Fruit fly (Drosophila melanogaster) whole organism, embryonic: ENCODE results near the gene LpR2.

ENCODE experiments used
- CG13287 ChIP-seq: fragments of 200-800 bp; sonication (Bioruptor generic); IDR thresholded peaks from 2 replicates; pipeline ENCODE4 v1.3.6; 2022; ENCODE audit warnings: missing biosample characterization, missing genetic modification characterization; ENCODE audit not compliant: partially characterized antibody
- CG1529 ChIP-seq: fragments of 200-800 bp; sonication (Bioruptor generic); optimal IDR thresholded peaks from 3 replicates; lab custom pipeline; 2018; ENCODE audit warnings: missing biosample characterization, missing genetic modification characterization
- CG16779 ChIP-seq: fragments of 200-800 bp; sonication (Bioruptor generic); IDR thresholded peaks from 2 replicates; pipeline ENCODE4 v1.3.6; 2022; ENCODE audit warnings: missing biosample characterization, missing genetic modification characterization
- CG18599 ChIP-seq: fragments of 200-800 bp; sonication (Bioruptor generic); optimal IDR thresholded peaks from 3 replicates; lab custom pipeline; 2017; ENCODE audit warnings: missing biosample characterization, missing genetic modification characterization, mild to moderate bottlenecking, moderate library complexity, missing genetic modification reagents
- CG8359 ChIP-seq: fragments of 200-800 bp; sonication (Bioruptor generic); optimal IDR thresholded peaks from 2 replicates; lab custom pipeline; 2017; ENCODE audit warnings: missing biosample characterization, mild to moderate bottlenecking, missing genetic modification characterization, borderline replicate concordance
- HHEX ChIP-seq: fragments of 200-800 bp; sonication (Bioruptor generic); optimal IDR thresholded peaks from 3 replicates; lab custom pipeline; 2017; ENCODE audit warnings: missing biosample characterization, mild to moderate bottlenecking, missing genetic modification characterization, missing genetic modification reagents
- Six4 ChIP-seq: fragments of 200-800 bp; sonication (Bioruptor generic); optimal IDR thresholded peaks from 2 replicates; lab custom pipeline; 2016; ENCODE audit warnings: missing biosample characterization, missing genetic modification characterization
- gsb ChIP-seq: fragments of 200-800 bp; sonication (Bioruptor generic); IDR thresholded peaks from 2 replicates; pipeline ENCODE4 v1.3.6; 2022; ENCODE audit warnings: missing biosample characterization, missing genetic modification characterization
- shn ChIP-seq: fragments of 200-800 bp; sonication (Bioruptor generic); optimal IDR thresholded peaks from 3 replicates; lab custom pipeline; 2016; ENCODE audit warnings: missing biosample characterization, missing genetic modification characterization
- sisA ChIP-seq: fragments of 200-800 bp; sonication (Bioruptor generic); IDR thresholded peaks from 2 replicates; pipeline ENCODE4 v1.3.6; 2022; ENCODE audit warnings: missing biosample characterization, missing genetic modification characterization
- so ChIP-seq: fragments of 200-800 bp; sonication (Bioruptor generic); IDR thresholded peaks from 3 replicates; pipeline ENCODE4 v1.3.6; 2022; ENCODE audit warnings: missing biosample characterization, missing genetic modification characterization

DNA sequence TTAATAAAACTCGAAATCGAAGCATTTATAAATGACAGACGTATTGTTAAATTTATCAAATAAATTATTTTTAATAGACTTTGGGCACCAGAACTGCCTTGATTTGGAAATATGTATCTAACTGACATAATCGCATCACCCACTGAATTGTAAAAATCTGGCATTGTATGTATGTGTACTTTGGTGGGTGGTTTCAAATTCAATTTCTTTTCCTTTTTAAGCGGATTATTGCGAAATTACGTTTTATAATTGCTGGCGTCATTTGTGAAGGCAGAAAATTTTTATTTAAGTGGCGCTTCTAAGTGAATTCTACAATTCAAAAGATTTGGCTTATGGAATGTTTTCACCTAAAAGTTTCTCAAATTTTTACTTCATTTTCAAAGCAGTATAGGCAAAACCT lies 37.9 kb upstream of the LpR2 start, which contains the start of gene CG4956:
- TF ChIP-seq CG1529 (GFP tag; lab: Kevin White, UChicago) (no peak), CG8359 (GFP tag; lab: Kevin White, UChicago) (no peak), CG16779 (GFP tag; lab: Robert Waterston, UW) (no peak), CG13287 (GFP tag; lab: Robert Waterston, UW) (no peak), gsb (no peak), so (GFP tag; lab: Robert Waterston, UW) (no peak), sisA (GFP tag; lab: Robert Waterston, UW) (no peak), Six4 (GFP tag; lab: Kevin White, UChicago) (no peak), HHEX (GFP tag; lab: Kevin White, UChicago) (no peak), CG18599 (GFP tag; lab: Kevin White, UChicago) (no peak), shn (no peak)
